Fruit fly (Drosophila melanogaster) whole organism, embryonic: ENCODE measurements around the gene CG17646.

Experiments
- CG10267 ChIP-seq: fragments of 200-800 bp; sonication (Bioruptor generic); optimal IDR thresholded peaks from 2 replicates; lab custom pipeline; 2018; ENCODE audit warnings: missing biosample characterization, mild to moderate bottlenecking, missing genetic modification characterization, moderate library complexity
- CG11456 ChIP-seq: fragments of 200-800 bp; sonication (Bioruptor generic); IDR thresholded peaks from 3 replicates; pipeline ENCODE4 v1.3.6; 2022; ENCODE audit warnings: missing biosample characterization, missing genetic modification characterization
- CG13296 ChIP-seq: fragments of 200-800 bp; sonication (Bioruptor generic); optimal IDR thresholded peaks from 3 replicates; lab custom pipeline; 2018; ENCODE audit warnings: missing biosample characterization, mild to moderate bottlenecking, missing genetic modification characterization
- CG13424 ChIP-seq: fragments of 200-800 bp; sonication (Bioruptor generic); optimal IDR thresholded peaks from 2 replicates; lab custom pipeline; 2019; ENCODE audit warnings: missing biosample characterization, mild to moderate bottlenecking, missing genetic modification characterization, moderate library complexity
- CG14965 ChIP-seq: fragments of 200-800 bp; sonication (Bioruptor generic); optimal IDR thresholded peaks from 2 replicates; lab custom pipeline; 2016; ENCODE audit warnings: missing biosample characterization, missing genetic modification characterization, borderline replicate concordance
- CG16813 ChIP-seq: fragments of 200-800 bp; sonication (Bioruptor generic); IDR thresholded peaks from 3 replicates; pipeline ENCODE4 v1.3.6; 2022; ENCODE audit warnings: missing biosample characterization, missing genetic modification characterization; ENCODE audit not compliant: partially characterized antibody
- CG18011 ChIP-seq: fragments of 200-800 bp; sonication (Bioruptor generic); optimal IDR thresholded peaks from 2 replicates; lab custom pipeline; 2017; ENCODE audit warnings: missing biosample characterization, missing genetic modification characterization, mild to moderate bottlenecking, moderate library complexity, missing genotype
- CG2712 ChIP-seq: fragments of 200-800 bp; optimal IDR thresholded peaks from 3 replicates; lab custom pipeline; 2019; ENCODE audit warnings: missing biosample characterization, mild to moderate bottlenecking, missing genetic modification characterization, moderate library complexity
- CG31365 ChIP-seq: fragments of 200-800 bp; sonication (Bioruptor generic); optimal IDR thresholded peaks from 2 replicates; lab custom pipeline; 2018; ENCODE audit warnings: missing biosample characterization, mild to moderate bottlenecking, missing genetic modification characterization
- CG34376 ChIP-seq: fragments of 200-800 bp; sonication (Bioruptor generic); optimal IDR thresholded peaks from 2 replicates; lab custom pipeline; 2018; ENCODE audit warnings: missing biosample characterization, mild to moderate bottlenecking, missing genetic modification characterization
- CG3726 ChIP-seq: fragments of 200-800 bp; sonication (Bioruptor generic); IDR thresholded peaks from 3 replicates; pipeline ENCODE4, ENCODE4 v1.3.6; 2022; ENCODE audit warnings: missing biosample characterization, missing genetic modification characterization
- CG4282 ChIP-seq: fragments of 200-800 bp; sonication (Bioruptor generic); optimal IDR thresholded peaks from 2 replicates; lab custom pipeline; 2016; ENCODE audit warnings: missing biosample characterization, missing genetic modification characterization
- CG6813 ChIP-seq: fragments of 200-800 bp; sonication (Bioruptor generic); optimal IDR thresholded peaks from 2 replicates; lab custom pipeline; 2017; ENCODE audit warnings: missing biosample characterization, missing genetic modification characterization, mild to moderate bottlenecking, moderate library complexity, missing genetic modification reagents
- CG9797 ChIP-seq: fragments of 200-800 bp; sonication (Bioruptor generic); optimal IDR thresholded peaks from 3 replicates; lab custom pipeline; 2018; ENCODE audit warnings: missing biosample characterization, mild to moderate bottlenecking, missing genetic modification characterization
- CTCF ChIP-seq: fragments of 200-800 bp; sonication (Bioruptor generic); optimal IDR thresholded peaks from 2 replicates; lab custom pipeline; 2017; ENCODE audit warnings: missing biosample characterization, mild to moderate bottlenecking, missing genetic modification characterization, moderate library complexity
- Deaf1 ChIP-seq: fragments of 200-800 bp; optimal IDR thresholded peaks from 3 replicates; lab custom pipeline; 2019; ENCODE audit warnings: missing biosample characterization, mild to moderate bottlenecking, missing genetic modification characterization, moderate library complexity
- Fer3 ChIP-seq: fragments of 200-800 bp; sonication (Bioruptor generic); optimal IDR thresholded peaks from 2 replicates; lab custom pipeline; 2018; ENCODE audit warnings: missing biosample characterization, mild to moderate bottlenecking, missing genetic modification characterization, moderate library complexity
- HmgD ChIP-seq: fragments of 200-800 bp; sonication (Bioruptor generic); optimal IDR thresholded peaks from 3 replicates; lab custom pipeline; 2016; ENCODE audit warnings: missing biosample characterization, missing genetic modification characterization
- HmgZ ChIP-seq: fragments of 200-800 bp; sonication (Bioruptor generic); optimal IDR thresholded peaks from 2 replicates; lab custom pipeline; 2018; ENCODE audit warnings: missing biosample characterization, mild to moderate bottlenecking, missing genetic modification characterization
- Kr ChIP-seq: fragments of 200-800 bp; sonication (Bioruptor generic); optimal IDR thresholded peaks from 2 replicates; lab custom pipeline; 2017; ENCODE audit warnings: missing biosample characterization, mild to moderate bottlenecking, missing genetic modification characterization
- Lhr ChIP-seq: fragments of 200-800 bp; sonication (Bioruptor generic); optimal IDR thresholded peaks from 3 replicates; lab custom pipeline; 2017; ENCODE audit warnings: mild to moderate bottlenecking, missing biosample characterization, missing genetic modification reagents, missing genetic modification characterization
- Lpt ChIP-seq: fragments of >200 bp; optimal IDR thresholded peaks from 2 replicates; lab custom pipeline; 2018; ENCODE audit warnings: missing biosample characterization, missing genetic modification characterization
- MBD-R2 ChIP-seq: fragments of 200-800 bp; sonication (Bioruptor generic); IDR thresholded peaks from 2 replicates; pipeline ENCODE4 v1.3.6; 2022; ENCODE audit warnings: missing biosample characterization, missing genetic modification characterization
- Meics ChIP-seq: fragments of 200-800 bp; sonication (Bioruptor generic); optimal IDR thresholded peaks from 2 replicates; lab custom pipeline; 2017; ENCODE audit warnings: missing biosample characterization, mild to moderate bottlenecking, missing genetic modification characterization
- NC2β ChIP-seq: fragments of 200-800 bp; sonication (Bioruptor generic); optimal IDR thresholded peaks from 2 replicates; lab custom pipeline; 2016; ENCODE audit warnings: missing biosample characterization, missing genetic modification characterization
- Opbp ChIP-seq: fragments of 200-800 bp; sonication (Bioruptor generic); IDR thresholded peaks from 3 replicates; pipeline ENCODE4 v1.3.6; 2022; ENCODE audit warnings: missing biosample characterization, missing genetic modification characterization; ENCODE audit not compliant: partially characterized antibody
- Sin3A ChIP-seq: fragments of >200 bp; optimal IDR thresholded peaks from 2 replicates; lab custom pipeline; 2018
- Ssrp ChIP-seq: fragments of 200-800 bp; sonication (Bioruptor generic); optimal IDR thresholded peaks from 2 replicates; lab custom pipeline; 2018; ENCODE audit warnings: missing biosample characterization, mild to moderate bottlenecking, missing genetic modification characterization, moderate library complexity
- Xbp1 ChIP-seq: fragments of 200-800 bp; sonication (Bioruptor generic); optimal IDR thresholded peaks from 3 replicates; lab custom pipeline; 2016; ENCODE audit warnings: missing biosample characterization, mild to moderate bottlenecking, missing genetic modification characterization
- abd-A ChIP-seq: fragments of 200-800 bp; sonication (Bioruptor generic); optimal IDR thresholded peaks from 3 replicates; lab custom pipeline; 2019; ENCODE audit warnings: missing biosample characterization, mild to moderate bottlenecking, missing genetic modification characterization, moderate library complexity
- bigmax ChIP-seq: fragments of 200-800 bp; sonication (Bioruptor generic); optimal IDR thresholded peaks from 2 replicates; lab custom pipeline; 2018; ENCODE audit warnings: missing biosample characterization, mild to moderate bottlenecking, missing genetic modification characterization
- bowl ChIP-seq: fragments of 200-800 bp; sonication (Bioruptor generic); IDR thresholded peaks from 2 replicates; pipeline ENCODE4 v1.3.6; 2022; ENCODE audit warnings: missing biosample characterization, missing genetic modification characterization
- btn ChIP-seq: fragments of 200-800 bp; sonication (Bioruptor generic); optimal IDR thresholded peaks from 2 replicates; lab custom pipeline; 2016; ENCODE audit warnings: missing biosample characterization, missing genetic modification characterization
- caup ChIP-seq: fragments of 200-800 bp; sonication (Bioruptor generic); optimal IDR thresholded peaks from 3 replicates; lab custom pipeline; 2017; ENCODE audit warnings: missing biosample characterization, mild to moderate bottlenecking, missing genetic modification characterization, moderate library complexity; ENCODE audit not compliant: severe bottlenecking
- ci ChIP-seq: fragments of 200-800 bp; sonication (Bioruptor generic); IDR thresholded peaks from 3 replicates; pipeline ENCODE4 v1.3.6; 2022; ENCODE audit warnings: missing biosample characterization, missing genetic modification characterization
- en ChIP-seq: fragments of 200-800 bp; sonication (Bioruptor generic); optimal IDR thresholded peaks from 2 replicates; lab custom pipeline; 2016; ENCODE audit warnings: missing biosample characterization, missing genetic modification characterization
- gcm2 ChIP-seq: fragments of 200-800 bp; sonication (Bioruptor generic); optimal IDR thresholded peaks from 2 replicates; lab custom pipeline; 2016; ENCODE audit warnings: missing biosample characterization, missing genetic modification characterization
- ken ChIP-seq: fragments of 200-800 bp; sonication (Bioruptor generic); IDR thresholded peaks from 3 replicates; pipeline ENCODE4 v1.3.6; 2022; ENCODE audit warnings: missing biosample characterization, missing genetic modification characterization
- knrl ChIP-seq: fragments of 200-800 bp; sonication (Bioruptor generic); IDR thresholded peaks from 3 replicates; pipeline ENCODE4 v1.3.6; 2022; ENCODE audit warnings: missing biosample characterization, missing genetic modification characterization; ENCODE audit not compliant: partially characterized antibody
- lola ChIP-seq, 3 experiments: fragments of >200 bp in 2 of 3; fragments of 200-800 bp in 1 of 3; sonication (Bioruptor generic) in 1 of 3; optimal IDR thresholded peaks; 2 replicates each; lab custom pipeline; 2017 to 2019; ENCODE audit warnings: missing biosample characterization in 3 of 3, missing genetic modification characterization in 3 of 3, mild to moderate bottlenecking in 1 of 3, moderate library complexity in 1 of 3
- nerfin-1 ChIP-seq: fragments of 200-800 bp; sonication (Bioruptor generic); optimal IDR thresholded peaks from 3 replicates; lab custom pipeline; 2019; ENCODE audit warnings: missing biosample characterization, mild to moderate bottlenecking, missing genetic modification characterization, moderate library complexity
- nom ChIP-seq: fragments of 200-800 bp; sonication (Bioruptor generic); optimal IDR thresholded peaks from 2 replicates; lab custom pipeline; 2017; ENCODE audit warnings: missing biosample characterization, missing genetic modification characterization, mild to moderate bottlenecking, moderate library complexity, missing genetic modification reagents
- pros ChIP-seq: fragments of 200-800 bp; sonication (Bioruptor generic); optimal IDR thresholded peaks from 3 replicates; lab custom pipeline; 2019; ENCODE audit warnings: missing biosample characterization, mild to moderate bottlenecking, missing genetic modification characterization, moderate library complexity
- rib ChIP-seq: fragments of 200-800 bp; sonication (Bioruptor generic); IDR thresholded peaks from 2 replicates; pipeline ENCODE4 v1.3.6; 2022; ENCODE audit warnings: missing biosample characterization, missing genetic modification characterization
- sens-2 ChIP-seq: fragments of 200-800 bp; sonication (Bioruptor generic); IDR thresholded peaks from 2 replicates; pipeline ENCODE4 v1.3.6; 2022; ENCODE audit warnings: missing biosample characterization, missing genetic modification characterization
- trem ChIP-seq: fragments of 200-800 bp; optimal IDR thresholded peaks from 3 replicates; lab custom pipeline; 2019; ENCODE audit warnings: missing biosample characterization, mild to moderate bottlenecking, missing genetic modification characterization, moderate library complexity
- tup ChIP-seq: fragments of 200-800 bp; sonication (Bioruptor generic); optimal IDR thresholded peaks from 2 replicates; lab custom pipeline; 2016; ENCODE audit warnings: missing biosample characterization, mild to moderate bottlenecking, missing genetic modification characterization, moderate library complexity
- vfl ChIP-seq: fragments of 200-800 bp; sonication (Bioruptor generic); optimal IDR thresholded peaks from 2 replicates; lab custom pipeline; 2016; ENCODE audit warnings: missing biosample characterization, missing genetic modification characterization
- zen ChIP-seq: fragments of 200-800 bp; sonication (Bioruptor generic); optimal IDR thresholded peaks from 3 replicates; lab custom pipeline; 2018; ENCODE audit warnings: missing biosample characterization, mild to moderate bottlenecking, missing genetic modification characterization, moderate library complexity
- zfh2 ChIP-seq: fragments of 200-800 bp; sonication (Bioruptor generic); optimal IDR thresholded peaks from 2 replicates; lab custom pipeline; 2016; ENCODE audit warnings: missing biosample characterization, missing genetic modification characterization

CG17646 gene

DNA sequence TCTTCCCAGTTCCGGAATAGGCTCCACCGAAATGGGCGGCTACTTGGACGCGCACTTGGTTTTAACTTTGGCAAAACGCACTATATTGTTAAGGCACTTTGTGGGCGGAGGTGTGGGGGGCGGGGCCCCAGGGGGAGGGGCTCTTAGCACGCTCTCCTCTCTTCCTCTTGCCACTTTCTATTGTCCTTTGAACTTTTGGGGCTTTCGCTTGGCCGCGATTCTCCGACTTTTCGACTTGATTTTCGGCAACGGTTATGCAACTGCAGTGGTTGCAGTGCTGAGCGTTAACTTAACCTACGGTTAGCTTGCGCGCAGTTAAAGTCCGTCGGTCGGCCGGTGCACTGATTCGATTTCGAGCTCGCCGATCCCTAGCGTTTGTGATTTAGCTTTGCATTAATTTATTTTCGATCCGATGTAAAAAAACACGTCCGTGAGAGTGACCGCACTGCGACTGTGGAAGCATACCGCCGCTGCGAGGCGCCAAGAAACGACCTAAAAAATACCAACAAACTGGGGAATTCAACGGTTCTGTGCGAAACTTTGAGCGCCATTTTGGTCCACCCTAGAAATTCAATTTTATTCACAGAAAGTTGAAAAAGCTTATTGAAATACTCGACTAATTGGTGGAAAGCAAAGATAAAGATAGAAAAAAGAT is 8.3 kb upstream of the CG17646 start, which contains the start of gene Rim2 (continued):
- TF ChIP-seq CG16813 (GFP tag; lab: Robert Waterston, UW) (no peak), Ssrp (tag; lab: Kevin White, UChicago) (no peak), rib (no peak), vfl (peak; percentile 25), nerfin-1 (tag; lab: Kevin White, UChicago) (peak; percentile 1), CG3726 (GFP tag; lab: Robert Waterston, UW) (no peak), CG13296 (peak; percentile 41), Lpt (GFP tag; lab: Kevin White, UChicago) (no peak), CG34376 (GFP tag; lab: Kevin White, UChicago) (peak; percentile 27), Opbp (GFP tag; lab: Robert Waterston, UW) (peak; percentile 47; the same call in 1 of the 3 replicates), zen (tag; lab: Kevin White, UChicago) (no peak), Xbp1 (peak; percentile 24), trem (tag; lab: Kevin White, UChicago) (peak; percentile 31), HmgD (peak; percentile 60), CG9797 (peak; percentile 93), MBD-R2 (peak; percentile 64), zfh2 (GFP tag; lab: Kevin White, UChicago) (peak; percentile 23), caup (GFP tag; lab: Kevin White, UChicago) (peak; percentile 4), CG11456 (GFP tag; lab: Robert Waterston, UW) (no peak), ci (peak; percentile 57; the same call in 2 of the 3 replicates), nom (GFP tag; lab: Kevin White, UChicago) (no peak), CTCF (peak; percentile 58), CG31365 (tag; lab: Kevin White, UChicago) (no peak), CG14965 (no peak), ken (GFP tag; lab: Robert Waterston, UW) (no peak), sens-2 (GFP tag; lab: Robert Waterston, UW) (no peak), gcm2 (GFP tag; lab: Kevin White, UChicago) (no peak), CG13424 (tag; lab: Kevin White, UChicago) (peak; percentile 23), CG6813 (GFP tag; lab: Kevin White, UChicago) (no peak), Lhr (GFP tag; lab: Kevin White, UChicago) (peak; percentile 86), abd-A (tag; lab: Kevin White, UChicago) (peak; percentile 14), CG2712 (tag; lab: Kevin White, UChicago) (peak; percentile 47), en (no peak), CG4282 (peak; percentile 2), lola (GFP tag; optimal IDR thresholded peaks at IDR 0.05; lab: Kevin White, UChicago) (no peak), NC2β (GFP tag; lab: Kevin White, UChicago) (peak; percentile 15), pros (GFP tag; lab: Kevin White, UChicago) (no peak), Kr (GFP tag; lab: Kevin White, UChicago) (no peak), tup (GFP tag; lab: Kevin White, UChicago) (no peak), HmgZ (tag; lab: Kevin White, UChicago) (peak; percentile 75), knrl (peak; percentile 35; the same call in 1 of the 3 replicates), btn (GFP tag; lab: Kevin White, UChicago) (no peak), Sin3A (lab: Kevin White, UChicago) (peak; percentile 38), CG10267 (tag; lab: Kevin White, UChicago) (peak; percentile 34), CG18011 (GFP tag; lab: Kevin White, UChicago) (no peak), Deaf1 (tag; lab: Kevin White, UChicago) (peak; percentile 13), bigmax (peak; percentile 33), Meics (GFP tag; lab: Kevin White, UChicago) (peak; percentile 13), bowl (GFP tag; lab: Robert Waterston, UW) (no peak), Fer3 (tag; lab: Kevin White, UChicago) (no peak)
